Worm (Caenorhabditis elegans): ENCODE results near the gene ZC15.3.

ZC15.3 gene

DNA sequence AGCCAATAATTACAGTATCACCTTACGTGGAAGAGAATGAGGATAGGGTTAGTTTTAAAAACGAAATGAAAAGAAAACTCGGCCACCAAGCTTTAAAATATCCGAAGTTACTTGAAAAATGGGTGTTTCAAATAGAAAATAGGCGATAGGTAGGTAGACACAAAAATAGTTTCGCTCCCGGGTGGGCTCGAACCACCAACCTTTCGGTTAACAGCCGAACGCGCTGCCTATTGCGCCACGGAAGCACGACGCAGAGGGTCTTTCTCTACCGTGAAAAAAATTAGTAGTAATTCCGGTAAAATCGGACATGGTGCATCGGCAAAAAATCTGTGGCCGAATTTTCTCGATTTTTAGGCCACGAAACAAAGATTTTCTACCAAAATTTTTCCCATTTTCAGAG lies 44.2 kb downstream of the ZC15.3 start:
- no peak for TF ChIP-seq tbx-2 (tag; optimal IDR thresholded peaks at IDR 0.05)
- no peak for TF ChIP-seq fkh-10 (GFP tag; optimal IDR thresholded peaks at IDR 0.05)
- TF ChIP-seq ceh-48 (tag; optimal IDR thresholded peaks at IDR 0.05), result no peak
- no peak for TF ChIP-seq fkh-6 (tag; optimal IDR thresholded peaks at IDR 0.05)
- TF ChIP-seq ceh-2 (tag; optimal IDR thresholded peaks at IDR 0.05), result no peak
- TF ChIP-seq ama-1 (optimal IDR thresholded peaks at IDR 0.05), result no peak
- no peak for TF ChIP-seq lim-6 (tag; optimal IDR thresholded peaks at IDR 0.05)
- TF ChIP-seq sox-4 (tag; optimal IDR thresholded peaks at IDR 0.05), result no peak
- TF ChIP-seq sdc-2 (tag; optimal IDR thresholded peaks at IDR 0.05), result no peak
- TF ChIP-seq elt-4 (tag; optimal IDR thresholded peaks at IDR 0.05), result no peak
- TF ChIP-seq unc-55 (GFP tag; optimal IDR thresholded peaks at IDR 0.05), result no peak
- TF ChIP-seq hlh-8 (tag; optimal IDR thresholded peaks at IDR 0.05), result no peak
- TF ChIP-seq nhr-11 (tag; optimal IDR thresholded peaks at IDR 0.05), result no peak
- no peak for TF ChIP-seq odd-2 (tag; optimal IDR thresholded peaks at IDR 0.05)
- TF ChIP-seq ceh-19 (GFP tag; optimal IDR thresholded peaks at IDR 0.05), result no peak

DNA sequence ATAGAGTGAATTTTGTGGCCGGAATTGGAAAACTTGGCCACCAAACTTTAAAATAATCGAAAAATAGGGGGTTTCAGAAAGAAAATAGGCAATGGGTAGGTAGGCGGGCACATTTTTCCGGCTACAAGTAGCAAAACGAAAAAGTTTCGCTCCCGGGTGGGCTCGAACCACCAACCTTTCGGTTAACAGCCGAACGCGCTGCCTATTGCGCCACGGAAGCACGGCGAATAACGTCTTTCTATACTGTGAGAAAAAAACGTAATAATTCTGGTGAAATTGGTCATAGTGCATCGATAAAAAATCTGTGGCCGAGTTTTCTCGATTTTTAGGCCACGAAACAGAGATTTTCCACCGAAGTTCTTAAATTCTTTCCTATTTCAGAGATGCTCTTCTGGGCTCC lies 47.0 kb downstream of the ZC15.3 start:
- TF ChIP-seq lim-6 (tag; optimal IDR thresholded peaks at IDR 0.05) (no peak), unc-86 (tag; optimal IDR thresholded peaks at IDR 0.05) (no peak), fkh-10 (GFP tag; optimal IDR thresholded peaks at IDR 0.05) (no peak), pqm-1 (tag; optimal IDR thresholded peaks at IDR 0.05) (no peak), dmd-4 (tag; optimal IDR thresholded peaks at IDR 0.05; ENCODE audit: borderline replicate concordance) (no peak), K09A11.1 (tag; optimal IDR thresholded peaks at IDR 0.05; ENCODE audit: insufficient read depth) (no peak), C08G9.2 (tag; optimal IDR thresholded peaks at IDR 0.05) (no peak), ceh-22 (tag; optimal IDR thresholded peaks at IDR 0.05) (no peak), ttx-3 (tag; optimal IDR thresholded peaks at IDR 0.05) (no peak), hlh-8 (tag; optimal IDR thresholded peaks at IDR 0.05) (no peak), pha-4 (tag; optimal IDR thresholded peaks at IDR 0.05) (no peak), ceh-2 (tag; optimal IDR thresholded peaks at IDR 0.05) (no peak), elt-4 (tag; optimal IDR thresholded peaks at IDR 0.05) (no peak), F13H6.1 (tag; optimal IDR thresholded peaks at IDR 0.05) (no peak), madf-2 (tag; optimal IDR thresholded peaks at IDR 0.05) (no peak), gmeb-2 (tag; optimal IDR thresholded peaks at IDR 0.05) (no peak), ceh-6 (GFP tag; optimal IDR thresholded peaks at IDR 0.05) (no peak), tbx-2 (tag; optimal IDR thresholded peaks at IDR 0.05) (no peak), ref-2 (tag; optimal IDR thresholded peaks at IDR 0.05) (no peak)

DNA sequence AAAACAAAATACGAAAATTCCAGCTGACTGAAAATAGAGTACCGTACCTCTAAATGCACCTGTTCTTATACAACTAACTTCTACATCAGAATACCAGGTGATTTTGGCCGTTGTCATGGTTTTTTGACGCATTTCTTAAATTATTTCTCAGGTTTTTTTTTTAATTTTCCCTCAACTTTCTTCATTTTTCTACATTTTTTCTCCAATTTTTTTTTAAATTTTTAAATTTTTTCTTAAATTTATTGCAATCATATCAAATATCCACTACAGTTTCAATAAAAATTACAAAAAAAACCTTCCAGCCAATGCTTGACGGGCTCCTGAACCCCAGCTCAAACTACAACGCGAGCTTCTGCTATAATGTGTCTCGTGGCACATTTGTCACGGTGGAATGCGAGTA lies 47.8 kb downstream of the ZC15.3 start, which contains the start of gene K02E2.1:
K02E2.1 (plus strand) TSS at position 301 of the 400 bp plus-strand sequence.
- TF ChIP-seq ceh-6 (GFP tag; optimal IDR thresholded peaks at IDR 0.05), result no peak
- no peak for TF ChIP-seq pax-1 (tag; optimal IDR thresholded peaks at IDR 0.05)
- TF ChIP-seq madf-2 (tag; optimal IDR thresholded peaks at IDR 0.05), result no peak

Data from whole organism, late embryonic.